Worm (Caenorhabditis elegans) whole organism, L2 larva: ENCODE measurements around the gene C06A1.3.

Source experiments
- R02D3.7 ChIP-seq: fragments of 150-350 bp; optimal IDR thresholded peaks from 2 replicates; lab custom pipeline; 2014; ENCODE audit warnings: missing biosample characterization, missing genetic modification characterization
- nhr-237 ChIP-seq: fragments of 150-350 bp; optimal IDR thresholded peaks from 2 replicates; lab custom pipeline; 2014; ENCODE audit warnings: missing biosample characterization, missing genetic modification characterization

- TF ChIP-seq R02D3.7 (tag; lab: Kevin White, UChicago) = no peak
- TF ChIP-seq nhr-237 (tag; lab: Kevin White, UChicago) = no peak
These were observed 44.4 kb upstream of the C06A1.3 start, which contains the start of gene mab-10 for ce11 chrII:10527649-10528134.
